Fruit fly (Drosophila melanogaster) whole organism: ENCODE data around the gene CG33099.

ENCODE experiments used
- CG8478 ChIP-seq: fragments of >200 bp; optimal IDR thresholded peaks from 2 replicates; lab custom pipeline; 2018; ENCODE audit warnings: inconsistent platforms
- Dll ChIP-seq: fragments of >200 bp; optimal IDR thresholded peaks from 2 replicates; lab custom pipeline; 2017
- EcR ChIP-seq, 2 experiments: fragments of >200 bp; optimal IDR thresholded peaks; 2 replicates each; lab custom pipeline; 2017; ENCODE audit warnings: missing biosample characterization in 2 of 2, missing genetic modification characterization in 2 of 2, missing genetic modification reagents in 2 of 2
- pan ChIP-seq: fragments of >200 bp; optimal IDR thresholded peaks from 2 replicates; lab custom pipeline; 2017
- psq ChIP-seq: fragments of >200 bp; optimal IDR thresholded peaks from 2 replicates; lab custom pipeline; 2017
- usp ChIP-seq: fragments of >200 bp; optimal IDR thresholded peaks from 2 replicates; lab custom pipeline; 2017; ENCODE audit warnings: missing biosample characterization, missing genetic modification characterization, mixed read lengths

Gene CG33099

dm6 chr3R:22557100-22557741 is 26.8 kb upstream of the CG33099 start:
- TF ChIP-seq CG8478 = no peak
- no peak for TF ChIP-seq pan (lab: Kevin White, UChicago)
- no peak for TF ChIP-seq usp (GFP tag; lab: Kevin White, UChicago)
- no peak for TF ChIP-seq psq (lab: Kevin White, UChicago)
- TF ChIP-seq Dll = no peak
- TF ChIP-seq EcR (GFP tag; optimal IDR thresholded peaks at IDR 0.05; lab: Kevin White, UChicago) = no peak

dm6 chr3R:22552686-22553085 is 22.3 kb upstream of the CG33099 start:
- no peak for TF ChIP-seq pan (lab: Kevin White, UChicago)
- no peak for TF ChIP-seq Dll
- TF ChIP-seq usp (GFP tag; lab: Kevin White, UChicago) = no peak
- TF ChIP-seq CG8478 = no peak
- no peak for TF ChIP-seq EcR (GFP tag; optimal IDR thresholded peaks at IDR 0.05; lab: Kevin White, UChicago)
- TF ChIP-seq psq (lab: Kevin White, UChicago) = no peak

dm6 chr3R:22550306-22550812 is 20.0 kb upstream of the CG33099 start, which contains the start of gene bond:
TSS of gene bond (plus strand) at chr3R:22550680.
- TF ChIP-seq usp (GFP tag; lab: Kevin White, UChicago) (no peak), psq (lab: Kevin White, UChicago) (no peak), CG8478 (no peak), EcR (GFP tag; optimal IDR thresholded peaks at IDR 0.05; lab: Kevin White, UChicago) (no peak), pan (lab: Kevin White, UChicago) (no peak), Dll (no peak)

- no peak for TF ChIP-seq Dll
- TF ChIP-seq CG8478 = no peak
- TF ChIP-seq psq (lab: Kevin White, UChicago) = no peak
- no peak for TF ChIP-seq usp (GFP tag; lab: Kevin White, UChicago)
- no peak for TF ChIP-seq EcR (GFP tag; optimal IDR thresholded peaks at IDR 0.05; lab: Kevin White, UChicago)
- no peak for TF ChIP-seq pan (lab: Kevin White, UChicago)
These were observed 17.2 kb upstream of the CG33099 start, which contains the start of gene AdipoR for dm6 chr3R:22547585-22548022. TSS of gene AdipoR (minus strand) at chr3R:22547846.

dm6 chr3R:22546017-22546416 is 15.6 kb upstream of the CG33099 start:
- TF ChIP-seq EcR (GFP tag; optimal IDR thresholded peaks at IDR 0.05; lab: Kevin White, UChicago) = no peak
- TF ChIP-seq CG8478 = no peak
- TF ChIP-seq pan (lab: Kevin White, UChicago) = no peak
- no peak for TF ChIP-seq psq (lab: Kevin White, UChicago)
- TF ChIP-seq usp (GFP tag; lab: Kevin White, UChicago) = no peak
- TF ChIP-seq Dll = no peak

- TF ChIP-seq psq (lab: Kevin White, UChicago) (no peak), Dll (no peak), EcR (GFP tag; optimal IDR thresholded peaks at IDR 0.05; lab: Kevin White, UChicago) (no peak), pan (lab: Kevin White, UChicago) (no peak), CG8478 (no peak), usp (GFP tag; lab: Kevin White, UChicago) (no peak)
These were observed 12.5 kb upstream of the CG33099 start for dm6 chr3R:22542773-22543411.

dm6 chr3R:22540686-22541085 is 10.3 kb upstream of the CG33099 start:
- TF ChIP-seq EcR (GFP tag; optimal IDR thresholded peaks at IDR 0.05; lab: Kevin White, UChicago) = no peak
- TF ChIP-seq CG8478 = no peak
- no peak for TF ChIP-seq Dll
- TF ChIP-seq psq (lab: Kevin White, UChicago) = no peak

dm6 chr3R:22539762-22540161 is 9.4 kb upstream of the CG33099 start, which contains the start of gene CG5326:
TSS of gene CG5326 (minus strand) at chr3R:22539919.
- TF ChIP-seq EcR (GFP tag; optimal IDR thresholded peaks at IDR 0.05; lab: Kevin White, UChicago) (no peak), pan (lab: Kevin White, UChicago) (no peak), psq (lab: Kevin White, UChicago) (no peak), usp (GFP tag; lab: Kevin White, UChicago) (no peak), Dll (no peak), CG8478 (no peak)

dm6 chr3R:22538877-22539276 is 8.5 kb upstream of the CG33099 start:
- no peak for TF ChIP-seq Dll
- TF ChIP-seq psq (lab: Kevin White, UChicago) = no peak
- no peak for TF ChIP-seq pan (lab: Kevin White, UChicago)
- TF ChIP-seq CG8478 = no peak
- no peak for TF ChIP-seq EcR (GFP tag; optimal IDR thresholded peaks at IDR 0.05; lab: Kevin White, UChicago)
- no peak for TF ChIP-seq usp (GFP tag; lab: Kevin White, UChicago)

- TF ChIP-seq psq (lab: Kevin White, UChicago) = no peak
- no peak for TF ChIP-seq Dll
- TF ChIP-seq pan (lab: Kevin White, UChicago) = no peak
- TF ChIP-seq usp (GFP tag; lab: Kevin White, UChicago) = no peak
- no peak for TF ChIP-seq EcR (GFP tag; optimal IDR thresholded peaks at IDR 0.05; lab: Kevin White, UChicago)
- TF ChIP-seq CG8478 = no peak
These were observed 6.4 kb upstream of the CG33099 start for dm6 chr3R:22536504-22537423.

dm6 chr3R:22535945-22536344 is 5.6 kb upstream of the CG33099 start:
- TF ChIP-seq CG8478 (no peak), EcR (GFP tag; optimal IDR thresholded peaks at IDR 0.05; lab: Kevin White, UChicago) (no peak), pan (lab: Kevin White, UChicago) (no peak), Dll (no peak), psq (lab: Kevin White, UChicago) (no peak)
